Fruit fly (Drosophila melanogaster) whole organism, embryonic: ENCODE results near the gene CG14958.

ENCODE experiments used
- Aef1 ChIP-seq: fragments of 200-800 bp; sonication (Bioruptor generic); IDR thresholded peaks from 3 replicates; pipeline ENCODE4 v1.3.6; 2022; ENCODE audit warnings: missing biosample characterization, missing genetic modification characterization
- Antp ChIP-seq: fragments of 200-800 bp; sonication (Bioruptor generic); optimal IDR thresholded peaks from 3 replicates; lab custom pipeline; 2016; ENCODE audit warnings: missing biosample characterization, missing genetic modification characterization
- Bgb ChIP-seq: fragments of 200-800 bp; sonication (Bioruptor generic); IDR thresholded peaks from 2 replicates; pipeline ENCODE4 v1.3.6; 2022; ENCODE audit warnings: missing biosample characterization, missing genetic modification characterization; ENCODE audit not compliant: partially characterized antibody
- CG10431 ChIP-seq: fragments of 200-800 bp; sonication (Bioruptor generic); optimal IDR thresholded peaks from 3 replicates; lab custom pipeline; 2018; ENCODE audit warnings: missing biosample characterization, mild to moderate bottlenecking, missing genetic modification characterization
- CG10462 ChIP-seq: fragments of 200-800 bp; sonication (Bioruptor generic); optimal IDR thresholded peaks from 2 replicates; lab custom pipeline; 2016; ENCODE audit warnings: missing biosample characterization, missing genetic modification characterization
- CG11456 ChIP-seq: fragments of 200-800 bp; sonication (Bioruptor generic); IDR thresholded peaks from 3 replicates; pipeline ENCODE4 v1.3.6; 2022; ENCODE audit warnings: missing biosample characterization, missing genetic modification characterization
- CG12769 ChIP-seq: fragments of 200-800 bp; sonication (Bioruptor generic); optimal IDR thresholded peaks from 2 replicates; lab custom pipeline; 2019; ENCODE audit warnings: missing biosample characterization, mild to moderate bottlenecking, missing genetic modification characterization, moderate library complexity
- CG13296 ChIP-seq: fragments of 200-800 bp; sonication (Bioruptor generic); optimal IDR thresholded peaks from 3 replicates; lab custom pipeline; 2018; ENCODE audit warnings: missing biosample characterization, mild to moderate bottlenecking, missing genetic modification characterization
- CG13424 ChIP-seq: fragments of 200-800 bp; sonication (Bioruptor generic); optimal IDR thresholded peaks from 2 replicates; lab custom pipeline; 2019; ENCODE audit warnings: missing biosample characterization, mild to moderate bottlenecking, missing genetic modification characterization, moderate library complexity
- CG1792 ChIP-seq: fragments of 200-800 bp; sonication (Bioruptor generic); optimal IDR thresholded peaks from 2 replicates; lab custom pipeline; 2016; ENCODE audit warnings: missing biosample characterization, missing genetic modification characterization
- CG2875 ChIP-seq: fragments of 200-800 bp; sonication (Bioruptor generic); optimal IDR thresholded peaks from 2 replicates; lab custom pipeline; 2017; ENCODE audit warnings: missing biosample characterization, mild to moderate bottlenecking, missing genetic modification characterization, missing genetic modification reagents
- CG30403 ChIP-seq: fragments of 200-800 bp; sonication (Bioruptor generic); optimal IDR thresholded peaks from 3 replicates; lab custom pipeline; 2016; ENCODE audit warnings: missing biosample characterization, missing genetic modification characterization
- CG32767 ChIP-seq: fragments of 200-800 bp; sonication (Bioruptor generic); IDR thresholded peaks from 2 replicates; pipeline ENCODE4 v1.3.6; 2022; ENCODE audit warnings: missing biosample characterization, missing genetic modification characterization
- CG6272 ChIP-seq: fragments of 200-800 bp; sonication (Bioruptor generic); IDR thresholded peaks from 2 replicates; pipeline ENCODE4 v1.3.6; 2022; ENCODE audit warnings: missing biosample characterization, missing genetic modification characterization
- CG8478 ChIP-seq: fragments of >200 bp; optimal IDR thresholded peaks from 2 replicates; lab custom pipeline; 2018
- CG9727 ChIP-seq: fragments of 200-800 bp; sonication (Bioruptor generic); optimal IDR thresholded peaks from 3 replicates; lab custom pipeline; 2017; ENCODE audit warnings: missing biosample characterization, mild to moderate bottlenecking, missing genetic modification characterization
- Doc3 ChIP-seq: fragments of 200-800 bp; sonication (Bioruptor generic); IDR thresholded peaks from 3 replicates; pipeline ENCODE4 v1.3.6; 2022; ENCODE audit warnings: missing biosample characterization, missing genetic modification characterization; ENCODE audit not compliant: partially characterized antibody
- Ets97D ChIP-seq: fragments of 200-800 bp; sonication (Bioruptor generic); optimal IDR thresholded peaks from 3 replicates; lab custom pipeline; 2016; ENCODE audit warnings: missing biosample characterization, missing genetic modification characterization
- HmgD ChIP-seq: fragments of 200-800 bp; sonication (Bioruptor generic); optimal IDR thresholded peaks from 3 replicates; lab custom pipeline; 2016; ENCODE audit warnings: missing biosample characterization, missing genetic modification characterization
- Hr51 ChIP-seq, 2 experiments: fragments of 200-800 bp; sonication (Bioruptor generic); optimal IDR thresholded peaks; 2 replicates in 1 of 2; 3 replicates in 1 of 2; lab custom pipeline; 2016 to 2018; ENCODE audit warnings: missing biosample characterization in 2 of 2, missing genetic modification characterization in 2 of 2, mild to moderate bottlenecking in 1 of 2, moderate library complexity in 1 of 2
- Hsf ChIP-seq: fragments of 200-800 bp; sonication (Bioruptor generic); optimal IDR thresholded peaks from 3 replicates; lab custom pipeline; 2016; ENCODE audit warnings: missing biosample characterization, missing genetic modification characterization
- Kr ChIP-seq: fragments of 200-800 bp; sonication (Bioruptor generic); optimal IDR thresholded peaks from 2 replicates; lab custom pipeline; 2017; ENCODE audit warnings: missing biosample characterization, mild to moderate bottlenecking, missing genetic modification characterization
- NC2β ChIP-seq: fragments of 200-800 bp; sonication (Bioruptor generic); optimal IDR thresholded peaks from 2 replicates; lab custom pipeline; 2016; ENCODE audit warnings: missing biosample characterization, missing genetic modification characterization
- NFAT ChIP-seq: fragments of 200-800 bp; sonication (Bioruptor generic); IDR thresholded peaks from 2 replicates; pipeline ENCODE4 v1.3.6; 2022; ENCODE audit warnings: missing biosample characterization, missing genetic modification characterization
- Oli ChIP-seq: fragments of 200-800 bp; sonication (Bioruptor generic); optimal IDR thresholded peaks from 2 replicates; lab custom pipeline; 2018; ENCODE audit warnings: missing biosample characterization, mild to moderate bottlenecking, missing genetic modification characterization, moderate library complexity
- Opbp ChIP-seq: fragments of 200-800 bp; sonication (Bioruptor generic); IDR thresholded peaks from 3 replicates; pipeline ENCODE4 v1.3.6; 2022; ENCODE audit warnings: missing biosample characterization, missing genetic modification characterization; ENCODE audit not compliant: partially characterized antibody
- Scr ChIP-seq: fragments of 200-800 bp; sonication (Bioruptor generic); IDR thresholded peaks from 2 replicates; pipeline ENCODE4 v1.3.6; 2022; ENCODE audit warnings: missing biosample characterization, missing genetic modification characterization; ENCODE audit not compliant: partially characterized antibody
- Side ChIP-seq: fragments of 200-800 bp; sonication (Bioruptor generic); optimal IDR thresholded peaks from 2 replicates; lab custom pipeline; 2016; ENCODE audit warnings: missing biosample characterization, missing genetic modification characterization
- Stat92E ChIP-seq, 3 experiments: fragments of >200 bp in 2 of 3; fragments of 200-800 bp in 1 of 3; sonication (Bioruptor generic) in 1 of 3; optimal IDR thresholded peaks; 2 replicates each; lab custom pipeline; 2017 to 2019; ENCODE audit warnings: missing biosample characterization in 3 of 3, missing genetic modification characterization in 3 of 3, mild to moderate bottlenecking in 1 of 3, moderate library complexity in 1 of 3
- Trl ChIP-seq, 3 experiments: fragments of >200 bp in 2 of 3; fragments of 200-800 bp in 1 of 3; sonication (Bioruptor generic) in 1 of 3; optimal IDR thresholded peaks; 2 replicates in 1 of 3; 3 replicates in 2 of 3; lab custom pipeline; 2016 to 2017; ENCODE audit warnings: missing biosample characterization in 1 of 3, missing genetic modification characterization in 1 of 3
- Usf ChIP-seq: fragments of 200-800 bp; sonication (Bioruptor generic); optimal IDR thresholded peaks from 2 replicates; lab custom pipeline; 2017; ENCODE audit warnings: missing genotype, missing biosample characterization, missing genetic modification characterization
- ase ChIP-seq: fragments of 200-800 bp; sonication (Bioruptor generic); IDR thresholded peaks from 3 replicates; pipeline ENCODE4 v1.3.6; 2022; ENCODE audit warnings: missing biosample characterization, missing genetic modification characterization
- bowl ChIP-seq: fragments of 200-800 bp; sonication (Bioruptor generic); IDR thresholded peaks from 2 replicates; pipeline ENCODE4 v1.3.6; 2022; ENCODE audit warnings: missing biosample characterization, missing genetic modification characterization
- br ChIP-seq: fragments of >200 bp; optimal IDR thresholded peaks from 2 replicates; lab custom pipeline; 2017
- cato ChIP-seq: fragments of 200-800 bp; sonication (Bioruptor generic); optimal IDR thresholded peaks from 2 replicates; lab custom pipeline; 2016; ENCODE audit warnings: missing biosample characterization, missing genetic modification characterization, borderline replicate concordance
- crp ChIP-seq, 2 experiments: fragments of 200-800 bp; sonication (Bioruptor generic); optimal IDR thresholded peaks; 2 replicates in 1 of 2; 3 replicates in 1 of 2; lab custom pipeline; 2017; ENCODE audit warnings: missing biosample characterization in 2 of 2, missing genetic modification characterization in 2 of 2, mild to moderate bottlenecking in 1 of 2, moderate library complexity in 1 of 2
- disco-r ChIP-seq: fragments of 200-800 bp; sonication (Bioruptor generic); optimal IDR thresholded peaks from 2 replicates; lab custom pipeline; 2016; ENCODE audit warnings: missing biosample characterization, missing genetic modification characterization
- gfzf ChIP-seq: fragments of 200-800 bp; sonication (Bioruptor generic); optimal IDR thresholded peaks from 2 replicates; lab custom pipeline; 2016; ENCODE audit warnings: missing biosample characterization, mild to moderate bottlenecking, missing genetic modification characterization, moderate library complexity
- grau ChIP-seq: fragments of 200-800 bp; optimal IDR thresholded peaks from 3 replicates; lab custom pipeline; 2019; ENCODE audit warnings: missing biosample characterization, mild to moderate bottlenecking, missing genetic modification characterization, moderate library complexity
- lov ChIP-seq, 2 experiments: fragments of 200-800 bp in 1 of 2; fragments of >200 bp in 1 of 2; sonication (Bioruptor generic) in 1 of 2; IDR thresholded peaks in 1 of 2; optimal IDR thresholded peaks in 1 of 2; 2 replicates in 1 of 2; 3 replicates in 1 of 2; pipeline versions ENCODE4 v1.3.6 to Lab custom; 2017 to 2022; ENCODE audit warnings: missing biosample characterization in 1 of 2, missing genetic modification characterization in 1 of 2
- phol ChIP-seq: fragments of 200-800 bp; sonication (Bioruptor generic); optimal IDR thresholded peaks from 3 replicates; lab custom pipeline; 2018; ENCODE audit warnings: missing biosample characterization, mild to moderate bottlenecking, missing genetic modification characterization, moderate library complexity
- pita ChIP-seq: fragments of 200-800 bp; sonication (Bioruptor generic); optimal IDR thresholded peaks from 2 replicates; lab custom pipeline; 2017; ENCODE audit warnings: missing biosample characterization, mild to moderate bottlenecking, missing genetic modification characterization
- rib ChIP-seq: fragments of 200-800 bp; sonication (Bioruptor generic); IDR thresholded peaks from 2 replicates; pipeline ENCODE4 v1.3.6; 2022; ENCODE audit warnings: missing biosample characterization, missing genetic modification characterization
- ro ChIP-seq: fragments of 200-800 bp; sonication (Bioruptor generic); IDR thresholded peaks from 2 replicates; pipeline ENCODE4 v1.3.6; 2022; ENCODE audit warnings: missing biosample characterization, missing genetic modification characterization
- salm ChIP-seq: fragments of 200-800 bp; sonication (Bioruptor generic); optimal IDR thresholded peaks from 2 replicates; lab custom pipeline; 2018; ENCODE audit warnings: missing biosample characterization, mild to moderate bottlenecking, missing genetic modification characterization
- sd ChIP-seq: fragments of 200-800 bp; sonication (Bioruptor generic); optimal IDR thresholded peaks from 3 replicates; lab custom pipeline; 2018; ENCODE audit warnings: missing biosample characterization, mild to moderate bottlenecking, missing genetic modification characterization, moderate library complexity
- sima ChIP-seq: fragments of 200-800 bp; sonication (Bioruptor generic); optimal IDR thresholded peaks from 2 replicates; lab custom pipeline; 2016; ENCODE audit warnings: missing biosample characterization, missing genetic modification characterization
- sqz ChIP-seq: fragments of 200-800 bp; sonication (Bioruptor generic); optimal IDR thresholded peaks from 3 replicates; lab custom pipeline; 2018; ENCODE audit warnings: missing biosample characterization, mild to moderate bottlenecking, missing genetic modification characterization
- tll ChIP-seq, 2 experiments: fragments of 200-800 bp in 1 of 2; fragments of >200 bp in 1 of 2; sonication (Bioruptor generic) in 1 of 2; optimal IDR thresholded peaks; 2 replicates each; lab custom pipeline; 2017 to 2019; ENCODE audit warnings: missing biosample characterization in 2 of 2, missing genetic modification characterization in 2 of 2, mild to moderate bottlenecking in 1 of 2, moderate library complexity in 1 of 2

The CG14958 gene

dm6 chr3L:3192912-3193311 lies 3.1 kb downstream of the CG14958 start, which contains the start of gene Hsp83 (continued):
- TF ChIP-seq tll (GFP tag; optimal IDR thresholded peaks at IDR 0.05; lab: Kevin White, UChicago) (no peak), salm (peak; percentile 89), CG8478 (lab: Kevin White, UChicago) (no peak), br (lab: Kevin White, UChicago) (no peak), Hsf (GFP tag; lab: Kevin White, UChicago) (peak; percentile 99), ase (GFP tag; lab: Robert Waterston, UW) (peak; percentile 83), bowl (GFP tag; lab: Robert Waterston, UW) (peak; percentile 81; the same call in 1 of the 2 replicates), Side (GFP tag; lab: Kevin White, UChicago) (peak; percentile 98), pita (GFP tag; lab: Kevin White, UChicago) (peak; percentile 6), CG30403 (GFP tag; lab: Kevin White, UChicago) (peak; percentile 82), CG10462 (GFP tag; lab: Kevin White, UChicago) (peak; percentile 80), Doc3 (GFP tag; lab: Robert Waterston, UW) (no peak), CG2875 (GFP tag; lab: Kevin White, UChicago) (peak; percentile 97), Oli (tag; lab: Kevin White, UChicago) (peak; percentile 86), CG6272 (GFP tag; lab: Robert Waterston, UW) (peak; percentile 56), Ets97D (peak; percentile 100), CG10431 (GFP tag; lab: Kevin White, UChicago) (peak; percentile 99), Hr51 (GFP tag; optimal IDR thresholded peaks at IDR 0.05; lab: Kevin White, UChicago) (peak; percentile 90 to 96), lov (optimal IDR thresholded peaks at IDR 0.05; lab: Kevin White, UChicago) (no peak), lov (GFP tag; IDR thresholded peaks at IDR 0.05; lab: Robert Waterston, UW) (peak; percentile 98), disco-r (GFP tag; lab: Kevin White, UChicago) (peak; percentile 91), Antp (GFP tag; lab: Kevin White, UChicago) (peak; percentile 90), cato (GFP tag; lab: Kevin White, UChicago) (peak; percentile 66), CG12769 (tag; lab: Kevin White, UChicago) (peak; percentile 94), HmgD (GFP tag; lab: Kevin White, UChicago) (peak; percentile 70), crp (GFP tag; optimal IDR thresholded peaks at IDR 0.05; lab: Kevin White, UChicago) (no peak), Scr (GFP tag; lab: Robert Waterston, UW) (no peak), Trl (optimal IDR thresholded peaks at IDR 0.05; lab: Kevin White, UChicago) (no peak), Trl (GFP tag; optimal IDR thresholded peaks at IDR 0.05; lab: Kevin White, UChicago) (peak; percentile 97), Aef1 (peak; percentile 65), Bgb (GFP tag; lab: Robert Waterston, UW) (peak; percentile 36; the same call in 1 of the 2 replicates), sqz (GFP tag; lab: Kevin White, UChicago) (peak; percentile 98), CG13424 (tag; lab: Kevin White, UChicago) (peak; percentile 72), Opbp (GFP tag; lab: Robert Waterston, UW) (peak; percentile 57; the same call in 2 of the 3 replicates), Usf (GFP tag; lab: Kevin White, UChicago) (peak; percentile 65), phol (peak; percentile 82), NFAT (GFP tag; lab: Robert Waterston, UW) (peak; percentile 96), grau (tag; lab: Kevin White, UChicago) (peak; percentile 90), gfzf (peak; percentile 23), CG13296 (GFP tag; lab: Kevin White, UChicago) (peak; percentile 99), CG32767 (GFP tag; lab: Robert Waterston, UW) (peak; percentile 86), sima (GFP tag; lab: Kevin White, UChicago) (peak; percentile 92), ro (GFP tag; lab: Robert Waterston, UW) (peak; percentile 40; the same call in 1 of the 2 replicates), sd (tag; lab: Kevin White, UChicago) (no peak), Stat92E (GFP tag; optimal IDR thresholded peaks at IDR 0.05; lab: Kevin White, UChicago) (peak in 1 of 3 experiments; percentile 84), CG1792 (GFP tag; lab: Kevin White, UChicago) (peak; percentile 87), Kr (GFP tag; lab: Kevin White, UChicago) (peak; percentile 94), CG9727 (GFP tag; lab: Kevin White, UChicago) (peak; percentile 95), CG11456 (GFP tag; lab: Robert Waterston, UW) (peak; percentile 96), NC2β (GFP tag; lab: Kevin White, UChicago) (peak; percentile 97), rib (GFP tag; lab: Robert Waterston, UW) (peak; percentile 83)
